Worm (Caenorhabditis elegans): Measurements from ENCODE around the gene F40F11.3.

The F40F11.3 gene

DNA sequence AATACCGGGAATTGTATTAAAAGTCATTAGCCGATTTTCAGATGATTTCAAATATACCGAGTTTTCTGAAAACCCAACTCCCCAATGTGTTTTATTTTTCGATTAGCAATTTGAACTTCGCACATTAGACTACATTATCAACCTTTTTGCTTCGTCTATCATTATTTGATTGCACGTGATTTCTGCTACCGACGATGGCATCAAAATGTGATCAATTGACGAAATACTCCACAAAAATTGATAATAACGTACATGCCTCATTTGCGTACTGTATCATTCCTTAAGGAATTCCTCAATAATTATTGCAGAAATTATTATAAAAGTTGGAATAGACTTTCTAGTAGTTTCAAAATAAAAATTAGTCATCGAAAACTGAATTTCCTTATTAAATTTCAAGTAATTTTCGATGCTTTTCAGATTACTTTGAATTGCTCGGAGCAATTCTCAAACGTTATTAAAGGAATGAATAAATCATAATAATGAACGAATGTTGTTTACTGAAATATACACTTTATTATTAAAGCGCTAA, 30.0 kb upstream of the F40F11.3 start:
- TF ChIP-seq klf-2 (GFP tag; conservative IDR thresholded peaks at IDR 0.05) (no peak), cog-1 (tag; optimal IDR thresholded peaks at IDR 0.05) (no peak), T22C8.4 (GFP tag; IDR thresholded peaks at IDR 0.05) (no peak), ref-1 (GFP tag; conservative IDR thresholded peaks at IDR 0.05) (no peak), ztf-23 (GFP tag; IDR thresholded peaks at IDR 0.05) (no peak), ztf-29 (GFP tag; IDR thresholded peaks at IDR 0.05) (no peak), tab-1 (GFP tag; IDR thresholded peaks at IDR 0.05) (no peak), med-1 (GFP tag; optimal IDR thresholded peaks at IDR 0.05; ENCODE audit: insufficient read depth) (no peak), flt-1 (GFP tag; IDR thresholded peaks at IDR 0.05) (no peak)

DNA sequence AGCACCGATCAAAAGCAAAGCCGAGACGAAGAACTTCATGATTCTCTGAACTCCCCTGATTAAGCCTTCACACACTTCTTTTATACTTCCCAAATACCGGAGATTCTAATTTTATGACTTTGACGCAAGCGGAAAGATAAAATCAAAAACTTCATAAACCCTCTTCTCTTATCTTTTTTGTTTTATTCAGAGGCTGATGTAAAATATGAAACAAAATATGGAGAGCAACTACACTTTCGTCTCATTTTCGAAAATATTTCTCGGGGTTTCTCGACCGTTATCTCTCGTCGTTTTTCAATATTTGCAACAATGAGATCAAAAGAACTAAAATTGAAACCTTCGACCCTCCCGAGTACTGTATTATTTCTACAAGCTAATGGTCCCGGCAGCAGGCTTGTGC, 29.3 kb upstream of the F40F11.3 start, which contains the start of gene lys-4:
TSS of gene lys-4 (minus strand) at position 115 of the 400 bp plus-strand sequence.
- no peak for TF ChIP-seq ztf-29 (GFP tag; IDR thresholded peaks at IDR 0.05)
- no peak for TF ChIP-seq klf-2 (GFP tag; conservative IDR thresholded peaks at IDR 0.05)
- no peak for TF ChIP-seq flt-1 (GFP tag; IDR thresholded peaks at IDR 0.05)
- TF ChIP-seq ref-1 (GFP tag; conservative IDR thresholded peaks at IDR 0.05): no peak
- no peak for TF ChIP-seq med-1 (GFP tag; optimal IDR thresholded peaks at IDR 0.05; ENCODE audit: insufficient read depth)
- TF ChIP-seq cog-1 (tag; optimal IDR thresholded peaks at IDR 0.05): no peak
- TF ChIP-seq T22C8.4 (GFP tag; IDR thresholded peaks at IDR 0.05): no peak
- no peak for TF ChIP-seq tab-1 (GFP tag; IDR thresholded peaks at IDR 0.05)
- no peak for TF ChIP-seq ztf-23 (GFP tag; IDR thresholded peaks at IDR 0.05)

DNA sequence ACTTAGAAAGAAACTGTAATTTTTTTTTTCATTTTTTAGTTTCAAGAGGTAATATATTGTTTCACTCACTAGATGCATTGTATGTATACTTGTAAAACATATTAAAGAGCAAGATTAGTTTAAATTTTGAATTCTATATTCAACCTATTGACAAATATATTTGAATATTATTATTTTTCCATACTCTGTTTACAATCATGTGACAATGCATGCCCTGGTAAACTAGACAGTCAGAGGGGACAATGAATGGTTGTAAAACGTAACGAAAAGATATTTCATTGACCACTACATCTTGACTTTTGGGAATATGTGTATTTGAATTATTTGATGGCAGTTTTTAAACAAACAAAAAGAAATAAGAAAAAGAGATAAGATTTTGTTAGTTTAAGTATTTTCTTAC, 28.5 kb upstream of the F40F11.3 start:
- TF ChIP-seq klf-2 (GFP tag; conservative IDR thresholded peaks at IDR 0.05): no peak
- no peak for TF ChIP-seq ztf-29 (GFP tag; IDR thresholded peaks at IDR 0.05)
- TF ChIP-seq cog-1 (tag; optimal IDR thresholded peaks at IDR 0.05): no peak
- no peak for TF ChIP-seq ref-1 (GFP tag; conservative IDR thresholded peaks at IDR 0.05)
- TF ChIP-seq tab-1 (GFP tag; IDR thresholded peaks at IDR 0.05): no peak
- no peak for TF ChIP-seq T22C8.4 (GFP tag; IDR thresholded peaks at IDR 0.05)

DNA sequence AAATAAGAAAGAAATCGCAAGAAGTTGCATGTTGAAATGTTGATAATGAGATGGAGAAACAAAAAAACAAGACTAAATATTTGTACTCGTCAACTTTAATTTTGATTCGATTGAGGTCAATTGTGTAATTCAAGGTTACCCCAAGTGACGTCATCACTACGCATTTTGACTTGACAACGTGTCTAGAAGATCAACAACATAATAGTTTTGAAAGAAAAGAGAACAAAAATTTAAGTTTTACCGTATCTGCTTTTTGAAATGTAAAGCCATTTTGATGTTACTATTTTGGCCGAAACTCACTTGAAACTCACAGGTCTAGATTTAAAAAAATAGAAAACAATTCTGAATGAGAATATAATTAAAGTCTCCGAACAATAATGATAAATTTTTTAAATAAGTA, 27.1 kb upstream of the F40F11.3 start, which contains the start of gene dsl-5:
TSS of gene dsl-5 (minus strand) at position 101 of the 400 bp plus-strand sequence.
- no peak for TF ChIP-seq klf-2 (GFP tag; conservative IDR thresholded peaks at IDR 0.05)
- no peak for TF ChIP-seq flt-1 (GFP tag; IDR thresholded peaks at IDR 0.05)

DNA sequence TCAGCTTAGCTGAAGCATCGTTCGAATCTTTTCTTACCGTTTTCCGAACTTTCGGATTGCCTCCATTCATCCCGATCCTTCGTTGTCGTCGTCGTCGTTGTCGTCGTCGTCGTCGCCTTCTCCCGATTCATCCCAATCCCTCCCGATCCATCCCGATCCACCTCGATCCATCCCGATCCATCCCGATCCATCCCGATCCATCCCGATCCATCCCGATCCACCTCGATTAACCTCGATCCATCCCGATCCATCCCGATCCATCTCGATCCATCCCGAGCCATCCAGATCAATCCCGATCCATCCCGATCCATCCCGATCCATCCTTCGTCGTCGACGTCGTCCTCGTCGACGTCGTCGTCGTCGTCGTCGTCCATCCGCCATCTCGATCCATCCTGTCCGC, 22.7 kb upstream of the F40F11.3 start:
- TF ChIP-seq ztf-29 (GFP tag; IDR thresholded peaks at IDR 0.05): 0 out of 2 replicates have a peak, but pooled peaks have one; percentile 21

DNA sequence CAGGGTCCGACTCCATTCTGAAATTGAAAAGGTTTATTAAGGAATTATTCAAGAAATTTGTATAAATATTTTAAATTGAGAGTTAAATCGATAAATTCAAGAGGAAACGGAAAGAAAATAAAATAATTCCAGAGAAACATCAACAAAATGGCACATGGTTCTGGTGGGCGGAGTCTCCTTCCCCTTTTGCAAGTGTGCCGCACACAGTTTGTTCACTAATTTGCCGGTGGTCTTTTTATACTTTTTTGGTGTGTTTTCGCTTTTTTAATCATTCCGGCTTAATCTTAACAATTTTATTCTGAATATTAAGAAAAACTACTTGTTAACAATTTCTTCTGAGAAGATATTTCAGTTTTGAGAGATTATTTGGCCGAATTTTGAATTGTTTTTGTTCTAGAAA, 11.1 kb upstream of the F40F11.3 start, which contains the start of the genes ragc-1 and Y24F12A.1:
TSS of gene ragc-1 (minus strand) at position 25 of the 400 bp plus-strand sequence.
TSS of gene Y24F12A.1 (plus strand) at position 346 of the 400 bp plus-strand sequence.
- TF ChIP-seq tab-1 (GFP tag; IDR thresholded peaks at IDR 0.05): 0 out of 2 replicates have a peak, but pooled peaks have one; percentile 36
- no peak for TF ChIP-seq cog-1 (tag; optimal IDR thresholded peaks at IDR 0.05)
- TF ChIP-seq med-1 (GFP tag; optimal IDR thresholded peaks at IDR 0.05; ENCODE audit: insufficient read depth): peak; percentile 56
- no peak for TF ChIP-seq ref-1 (GFP tag; conservative IDR thresholded peaks at IDR 0.05)
- TF ChIP-seq flt-1 (GFP tag; IDR thresholded peaks at IDR 0.05): peak; percentile 64; the same call in 1 of the 2 replicates
- peak; percentile 71 for TF ChIP-seq ztf-23 (GFP tag; IDR thresholded peaks at IDR 0.05)

DNA sequence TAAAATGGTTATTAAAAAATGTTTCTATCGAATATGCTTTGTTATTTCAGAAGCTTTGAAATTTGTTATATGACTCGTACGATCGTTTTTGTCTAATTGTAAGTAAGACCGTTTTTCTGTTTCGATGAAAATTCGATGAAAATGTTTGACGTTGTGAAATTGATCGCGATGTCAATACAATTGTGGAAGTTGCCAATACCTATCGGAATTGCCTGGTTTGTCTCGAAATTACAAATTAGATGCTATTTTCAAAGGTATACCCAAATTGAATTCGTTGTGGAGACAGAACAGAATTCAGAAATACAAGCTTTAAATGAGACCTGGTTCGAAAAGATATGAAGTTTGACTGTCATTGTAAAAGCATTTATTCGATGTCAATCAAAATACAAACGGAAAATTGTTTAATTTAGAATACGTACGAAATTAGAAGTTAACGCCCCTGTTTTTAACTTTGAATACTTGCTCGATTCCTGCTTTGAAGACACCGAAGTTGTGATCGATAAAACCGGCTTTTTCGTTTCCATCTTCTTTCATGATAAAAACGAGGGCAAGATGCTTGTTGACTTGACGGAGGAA, 9.6 kb upstream of the F40F11.3 start:
- TF ChIP-seq T22C8.4 (GFP tag; IDR thresholded peaks at IDR 0.05): no peak
- TF ChIP-seq med-1 (GFP tag; optimal IDR thresholded peaks at IDR 0.05; ENCODE audit: insufficient read depth): no peak
- TF ChIP-seq ztf-23 (GFP tag; IDR thresholded peaks at IDR 0.05): no peak
- no peak for TF ChIP-seq tab-1 (GFP tag; IDR thresholded peaks at IDR 0.05)
- TF ChIP-seq ztf-29 (GFP tag; IDR thresholded peaks at IDR 0.05): no peak
- TF ChIP-seq klf-2 (GFP tag; conservative IDR thresholded peaks at IDR 0.05): no peak
- TF ChIP-seq flt-1 (GFP tag; IDR thresholded peaks at IDR 0.05): no peak
- no peak for TF ChIP-seq cog-1 (tag; optimal IDR thresholded peaks at IDR 0.05)
- no peak for TF ChIP-seq ref-1 (GFP tag; conservative IDR thresholded peaks at IDR 0.05)

DNA sequence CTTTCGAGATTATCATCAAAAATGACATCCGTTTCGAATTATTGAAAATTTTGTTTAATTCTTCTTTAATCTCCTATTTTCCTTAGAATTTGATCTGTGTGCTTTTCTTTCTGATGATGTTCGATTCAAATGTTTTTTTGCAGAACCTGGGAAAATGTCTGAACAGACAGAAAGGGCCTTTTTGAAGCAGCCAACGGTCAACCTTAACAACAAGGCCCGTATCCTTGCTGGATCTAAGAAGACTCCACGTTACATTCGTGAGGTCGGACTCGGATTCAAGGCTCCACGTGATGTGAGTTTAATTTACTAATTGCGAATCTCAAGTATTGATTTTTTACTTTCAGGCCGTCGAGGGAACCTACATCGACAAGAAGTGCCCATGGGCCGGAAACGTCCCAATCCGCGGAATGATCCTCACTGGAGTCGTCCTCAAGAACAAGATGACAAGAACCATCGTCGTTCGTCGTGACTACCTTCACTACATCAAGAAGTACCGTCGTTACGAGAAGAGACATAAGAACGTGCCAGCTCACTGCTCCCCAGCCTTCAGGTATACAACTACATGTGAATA, 8.8 kb upstream of the F40F11.3 start, which contains the start of gene rps-11:
TSS of gene rps-11 (plus strand) at position 144 of the 571 bp plus-strand sequence.
- TF ChIP-seq T22C8.4 (GFP tag; IDR thresholded peaks at IDR 0.05) (no peak), ztf-29 (GFP tag; IDR thresholded peaks at IDR 0.05) (no peak), cog-1 (tag; optimal IDR thresholded peaks at IDR 0.05) (no peak)

DNA sequence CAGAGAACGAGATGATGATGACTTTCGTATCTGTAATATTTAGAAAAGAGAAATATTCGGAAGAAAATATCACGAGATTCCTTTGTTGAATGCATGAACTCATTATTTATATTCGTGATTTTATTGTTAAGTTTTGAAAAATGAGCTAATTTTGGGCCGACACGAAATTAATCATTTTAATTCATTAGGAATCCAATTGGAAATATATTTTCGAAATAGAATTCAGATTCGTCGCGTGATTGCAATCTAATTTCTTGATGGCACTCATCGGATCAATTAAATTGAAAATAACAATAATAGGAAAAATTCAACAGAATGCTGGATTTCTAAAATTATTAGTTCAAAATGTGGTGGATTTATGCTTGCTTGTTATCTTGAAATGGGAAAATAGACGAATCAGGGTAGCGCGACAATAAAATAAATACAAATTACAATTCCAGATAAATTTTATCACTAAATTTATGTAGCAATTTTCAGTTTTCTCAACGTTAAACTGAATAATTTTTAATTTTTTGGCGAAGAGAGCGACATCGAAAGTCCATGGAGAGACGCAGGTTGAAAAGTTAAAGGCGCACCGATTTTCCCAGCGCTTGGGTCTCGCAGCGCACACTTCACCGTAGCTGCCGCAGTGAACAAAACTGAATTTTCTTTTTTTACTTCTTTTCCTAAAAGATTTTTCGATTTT, 8.1 kb upstream of the F40F11.3 start:
- TF ChIP-seq ztf-23 (GFP tag; IDR thresholded peaks at IDR 0.05): no peak
- TF ChIP-seq flt-1 (GFP tag; IDR thresholded peaks at IDR 0.05): 0 out of 2 replicates have a peak, but pooled peaks have one; percentile 51
- TF ChIP-seq klf-2 (GFP tag; conservative IDR thresholded peaks at IDR 0.05): no peak

DNA sequence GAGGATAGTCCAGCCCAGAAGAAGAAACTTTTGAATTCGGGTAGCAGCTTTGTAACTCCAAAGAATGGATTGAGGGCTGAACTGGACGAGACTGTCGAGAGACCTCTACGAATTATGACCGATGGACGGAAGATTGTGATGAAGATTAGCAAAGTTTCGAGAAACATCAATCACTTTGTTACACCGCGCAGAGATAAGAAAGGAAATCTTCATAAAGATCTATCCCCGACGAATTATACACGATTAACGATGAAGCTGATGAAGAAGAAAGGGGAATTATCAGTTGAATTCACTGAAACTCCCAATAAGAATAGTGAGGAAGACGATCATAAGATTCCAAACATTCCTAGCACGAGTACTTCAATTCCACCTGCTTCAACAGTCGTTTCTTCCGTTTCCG, 5.9 kb upstream of the F40F11.3 start:
- TF ChIP-seq ref-1 (GFP tag; conservative IDR thresholded peaks at IDR 0.05) (no peak), T22C8.4 (GFP tag; IDR thresholded peaks at IDR 0.05) (no peak), med-1 (GFP tag; optimal IDR thresholded peaks at IDR 0.05; ENCODE audit: insufficient read depth) (no peak), flt-1 (GFP tag; IDR thresholded peaks at IDR 0.05) (no peak), tab-1 (GFP tag; IDR thresholded peaks at IDR 0.05) (no peak), klf-2 (GFP tag; conservative IDR thresholded peaks at IDR 0.05) (no peak), ztf-29 (GFP tag; IDR thresholded peaks at IDR 0.05) (no peak), cog-1 (tag; optimal IDR thresholded peaks at IDR 0.05) (no peak), ztf-23 (GFP tag; IDR thresholded peaks at IDR 0.05) (no peak)
